Worm (Caenorhabditis elegans) whole organism, mixed stage, embryonic: Measurements from ENCODE around the gene bra-1.

Experiments used
- M03D4.4 ChIP-seq: sonication (generic microtip); optimal IDR thresholded peaks from 2 replicates; lab custom pipeline; 2017; ENCODE audit warnings: mild to moderate bottlenecking, missing genetic modification characterization, missing compliant biosample characterization
- bed-3 ChIP-seq: fragments of 200-800 bp; sonication (Bioruptor generic); optimal IDR thresholded peaks from 3 replicates; lab custom pipeline; 2018; ENCODE audit warnings: mild to moderate bottlenecking, missing genetic modification characterization, moderate library complexity, missing compliant biosample characterization
- blmp-1 ChIP-seq: fragments of 150-350 bp; optimal IDR thresholded peaks from 2 replicates; lab custom pipeline; 2014; ENCODE audit warnings: missing biosample characterization, missing genetic modification characterization
- ceh-39 ChIP-seq: fragments of 150-350 bp; optimal IDR thresholded peaks from 2 replicates; lab custom pipeline; 2014; ENCODE audit warnings: missing biosample characterization, missing genetic modification characterization
- ceh-83 ChIP-seq: fragments of 200-800 bp; sonication (Bioruptor generic); optimal IDR thresholded peaks from 2 replicates; lab custom pipeline; 2018; ENCODE audit warnings: mild to moderate bottlenecking, missing genetic modification characterization, missing compliant biosample characterization
- ces-1 ChIP-seq: fragments of 150-350 bp; optimal IDR thresholded peaks from 2 replicates; lab custom pipeline; 2014; ENCODE audit warnings: missing biosample characterization, missing genetic modification reagents, missing genetic modification characterization
- drap-1 ChIP-seq: fragments of 200-800 bp; sonication (Bioruptor generic); optimal IDR thresholded peaks from 3 replicates; lab custom pipeline; 2018; ENCODE audit warnings: mild to moderate bottlenecking, missing genetic modification characterization, missing compliant biosample characterization
- elt-3 ChIP-seq: fragments of 150-350 bp; optimal IDR thresholded peaks from 2 replicates; lab custom pipeline; 2014; ENCODE audit warnings: missing biosample characterization, missing genetic modification characterization
- flh-1 ChIP-seq: fragments of 200-800 bp; sonication (Bioruptor generic); optimal IDR thresholded peaks from 2 replicates; lab custom pipeline; 2018; ENCODE audit warnings: mild to moderate bottlenecking, missing genetic modification characterization, moderate library complexity, missing compliant biosample characterization
- hlh-1 ChIP-seq: fragments of 150-350 bp; optimal IDR thresholded peaks from 2 replicates; lab custom pipeline; 2014; ENCODE audit warnings: missing biosample characterization, missing genetic modification reagents, missing genetic modification characterization
- lin-13 ChIP-seq: fragments of 150-350 bp; optimal IDR thresholded peaks from 2 replicates; lab custom pipeline; 2014; ENCODE audit warnings: missing biosample characterization, missing genetic modification characterization
- lin-32 ChIP-seq: fragments of 200-800 bp; sonication (Bioruptor generic); optimal IDR thresholded peaks from 2 replicates; lab custom pipeline; 2018; ENCODE audit warnings: mild to moderate bottlenecking, missing genetic modification characterization, missing compliant biosample characterization
- mab-5 ChIP-seq: fragments of 150-350 bp; optimal IDR thresholded peaks from 2 replicates; lab custom pipeline; 2014; ENCODE audit warnings: missing biosample characterization, missing genetic modification characterization
- mep-1 ChIP-seq: fragments of 150-350 bp; optimal IDR thresholded peaks from 2 replicates; lab custom pipeline; 2017; ENCODE audit warnings: missing biosample characterization, missing genetic modification reagents, missing genetic modification characterization, inconsistent platforms
- nhr-12 ChIP-seq: fragments of 150-350 bp; optimal IDR thresholded peaks from 2 replicates; lab custom pipeline; 2014; ENCODE audit warnings: missing biosample characterization, missing genetic modification characterization
- nhr-2 ChIP-seq: fragments of 150-350 bp; optimal IDR thresholded peaks from 2 replicates; lab custom pipeline; 2014; ENCODE audit warnings: missing biosample characterization, missing genetic modification characterization
- nhr-237 ChIP-seq: fragments of 150-350 bp; optimal IDR thresholded peaks from 2 replicates; lab custom pipeline; 2014; ENCODE audit warnings: missing biosample characterization, missing genetic modification characterization
- nhr-28 ChIP-seq: fragments of 150-350 bp; optimal IDR thresholded peaks from 2 replicates; lab custom pipeline; 2014; ENCODE audit warnings: missing biosample characterization, missing genetic modification characterization
- nhr-76 ChIP-seq: sonication (generic microtip); optimal IDR thresholded peaks from 2 replicates; lab custom pipeline; 2017; ENCODE audit warnings: missing biosample characterization, missing genetic modification characterization
- snpc-4 ChIP-seq: fragments of 150-350 bp; optimal IDR thresholded peaks from 2 replicates; lab custom pipeline; 2014; ENCODE audit warnings: missing biosample characterization, missing genetic modification characterization
- unc-120 ChIP-seq: sonication (generic microtip); optimal IDR thresholded peaks from 2 replicates; lab custom pipeline; 2017; ENCODE audit warnings: missing genetic modification characterization, missing compliant biosample characterization; ENCODE audit not compliant: poor library complexity, severe bottlenecking
- unc-39 ChIP-seq: fragments of 150-350 bp; optimal IDR thresholded peaks from 2 replicates; lab custom pipeline; 2014; ENCODE audit warnings: missing biosample characterization, missing genetic modification characterization
- unc-62 ChIP-seq: fragments of 150-350 bp; optimal IDR thresholded peaks from 2 replicates; lab custom pipeline; 2014; ENCODE audit warnings: missing biosample characterization, missing genetic modification reagents, missing genetic modification characterization
- zip-8 ChIP-seq: fragments of 150-350 bp; optimal IDR thresholded peaks from 2 replicates; lab custom pipeline; 2014; ENCODE audit warnings: missing biosample characterization, missing genetic modification characterization

bra-1 gene

DNA sequence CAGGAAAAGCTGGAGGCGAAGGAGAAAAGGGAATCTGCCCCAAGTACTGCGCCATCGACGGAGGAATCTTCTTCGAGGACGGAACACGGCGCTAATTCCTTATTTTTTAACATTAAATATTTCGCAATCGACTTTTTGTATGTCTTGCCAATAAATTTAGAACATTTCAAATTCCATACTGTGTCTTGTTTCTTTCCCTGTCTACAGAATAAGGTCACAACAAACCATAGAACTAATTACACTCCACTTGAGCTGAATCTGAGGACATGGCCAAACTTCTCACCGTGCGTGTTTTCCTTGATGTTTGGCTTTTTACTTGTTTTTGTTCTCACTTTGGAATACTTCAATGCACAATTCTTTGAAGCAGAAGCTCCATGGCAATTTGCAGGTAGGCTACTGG is 5.9 kb upstream of the bra-1 start, which contains the start of gene F54B11.4:
TSS of gene F54B11.4 (plus strand) at position 301 of the 400 bp plus-strand sequence.
- no peak for TF ChIP-seq nhr-12

DNA sequence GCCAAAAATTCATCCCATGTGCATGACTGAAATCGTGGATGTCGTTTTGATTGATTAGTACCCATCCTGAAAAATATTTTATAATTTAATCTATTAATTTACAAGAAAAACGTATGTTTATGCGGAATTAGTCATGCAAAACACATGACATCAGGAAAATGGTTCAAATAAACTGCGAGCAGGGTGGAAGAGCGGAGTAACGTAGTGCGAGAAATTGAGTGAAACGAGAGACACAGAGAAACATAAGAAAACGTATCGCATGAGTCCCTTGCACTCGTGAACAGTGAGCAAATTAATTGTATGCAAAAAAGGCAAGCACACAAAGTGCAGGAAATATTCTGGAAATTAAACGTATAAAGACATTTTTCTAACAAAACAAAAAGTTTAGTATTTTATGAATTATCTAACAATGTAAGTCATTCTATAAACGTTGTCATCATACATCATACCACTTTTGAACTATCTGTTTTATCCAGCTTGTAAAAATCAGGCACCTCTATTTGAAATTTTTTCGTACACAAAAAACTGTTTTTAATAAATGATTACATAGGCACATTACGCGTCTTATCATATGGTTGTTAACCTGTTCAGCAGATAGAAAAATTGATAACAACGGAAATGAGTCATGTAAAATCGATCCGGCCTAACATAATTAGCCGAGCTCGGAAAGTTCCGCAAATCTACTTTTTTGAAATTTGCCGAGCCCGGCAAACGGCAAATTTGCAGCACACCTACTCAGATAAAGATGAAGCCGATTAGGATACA is 2.1 kb upstream of the bra-1 start, which contains the start of gene F54B11.5:
TSS of gene F54B11.5 (minus strand) at position 66 of the 765 bp plus-strand sequence.
- TF ChIP-seq unc-62 (peak; percentile 14), mep-1 (tag; lab: Kevin White, UChicago) (peak; percentile 33), elt-3 (tag; lab: Kevin White, UChicago) (no peak), lin-13 (tag; lab: Kevin White, UChicago) (peak; percentile 15), nhr-12 (no peak), ces-1 (peak; percentile 30)

DNA sequence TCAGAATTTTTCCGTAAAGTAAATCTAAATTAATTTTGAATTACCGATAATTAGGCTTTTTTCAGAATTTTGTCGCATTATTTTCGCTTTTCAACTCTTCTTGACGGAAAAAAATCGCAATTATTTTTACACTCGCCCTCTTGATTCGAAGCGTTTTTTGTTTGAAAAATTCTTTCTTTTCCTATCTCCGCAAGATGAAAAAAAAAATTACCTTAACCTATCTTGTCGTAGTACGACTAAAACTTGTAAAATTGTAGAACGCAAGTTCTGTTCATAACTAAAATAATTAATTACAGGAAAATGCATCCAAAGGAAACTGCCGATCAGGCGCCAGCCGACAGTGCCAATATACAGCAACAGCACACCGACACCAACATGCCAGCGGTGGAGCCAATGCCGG is 1.9 kb downstream of the bra-1 start, which contains the start of gene F54B11.7:
TSS of gene F54B11.7 (plus strand) at position 301 of the 400 bp plus-strand sequence.
- TF ChIP-seq M03D4.4 (tag; lab: Kevin White, UChicago) (no peak), zip-8 (tag; lab: Kevin White, UChicago) (no peak), nhr-237 (tag; lab: Kevin White, UChicago) (no peak), lin-32 (no peak), nhr-2 (tag; lab: Kevin White, UChicago) (no peak), hlh-1 (tag; lab: Kevin White, UChicago) (no peak), unc-62 (no peak), mep-1 (tag; lab: Kevin White, UChicago) (no peak), nhr-28 (tag; lab: Kevin White, UChicago) (no peak), drap-1 (GFP tag; lab: Kevin White, UChicago) (no peak)

DNA sequence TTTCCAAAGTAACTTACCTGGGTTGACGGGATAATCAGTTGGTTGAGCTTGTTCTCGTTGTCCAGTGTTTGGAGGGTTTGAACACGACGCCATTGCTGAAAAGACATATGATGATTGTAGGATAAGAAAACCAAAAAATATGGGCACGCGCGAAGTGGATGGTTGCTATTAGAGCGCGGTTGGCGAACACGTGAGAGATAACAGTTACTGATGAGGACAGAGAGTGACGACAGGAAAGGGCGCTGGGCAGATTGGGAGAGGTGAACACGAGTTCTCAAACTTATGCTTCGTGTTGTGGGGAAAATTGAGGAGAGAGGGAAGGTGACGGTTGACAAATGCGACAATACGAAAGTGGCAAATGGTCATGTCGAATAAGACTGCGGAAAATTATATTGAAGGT is 5.6 kb downstream of the bra-1 start, which contains the start of gene F54B11.8:
TSS of gene F54B11.8 (minus strand) at position 101 of the 400 bp plus-strand sequence.
- no peak for TF ChIP-seq mab-5 (tag; lab: Kevin White, UChicago)
- TF ChIP-seq bed-3: no peak
- TF ChIP-seq ceh-83 (GFP tag; lab: Kevin White, UChicago): no peak
- no peak for TF ChIP-seq zip-8 (tag; lab: Kevin White, UChicago)
- TF ChIP-seq nhr-237 (tag; lab: Kevin White, UChicago): no peak
- no peak for TF ChIP-seq nhr-12
- TF ChIP-seq unc-120: no peak
- no peak for TF ChIP-seq unc-62
- no peak for TF ChIP-seq drap-1 (GFP tag; lab: Kevin White, UChicago)
- no peak for TF ChIP-seq M03D4.4 (tag; lab: Kevin White, UChicago)
- TF ChIP-seq mep-1 (tag; lab: Kevin White, UChicago): no peak

DNA sequence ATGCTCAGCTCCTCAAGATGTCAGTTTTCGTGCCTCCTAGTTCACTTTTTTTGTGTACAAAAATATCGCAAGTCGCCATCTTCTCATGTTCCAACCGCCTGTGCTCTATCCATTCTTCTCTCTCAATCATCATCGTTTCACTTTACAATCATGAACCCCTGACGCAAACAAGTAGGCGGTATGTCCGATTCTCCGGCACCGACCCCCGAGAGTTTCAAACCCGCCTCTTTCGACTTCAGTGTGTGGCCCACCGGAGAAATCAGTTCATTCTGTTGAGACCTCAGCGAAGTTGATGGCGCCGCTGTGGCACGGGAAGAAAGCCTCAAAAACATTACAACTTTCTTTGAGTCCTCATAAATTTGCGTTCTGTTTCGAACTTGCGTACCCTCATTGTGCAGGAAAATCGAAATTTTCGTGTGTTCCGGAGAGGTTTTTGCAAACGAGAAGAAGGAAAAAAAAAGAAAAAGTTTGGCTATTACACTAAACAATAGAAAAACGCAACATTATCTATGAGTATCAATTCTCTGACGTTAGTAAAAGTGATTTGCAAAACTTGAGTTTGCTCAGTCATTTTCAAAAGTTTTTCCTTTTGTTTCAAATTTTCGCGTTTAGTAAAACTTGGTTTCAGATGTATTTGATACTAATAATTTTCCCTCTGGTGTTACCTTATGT is 6.8 kb downstream of the bra-1 start, which contains the start of gene F54B11.9:
TSS of gene F54B11.9 (plus strand) at position 622 of the 672 bp plus-strand sequence.
- no peak for TF ChIP-seq ceh-83 (GFP tag; lab: Kevin White, UChicago)
- peak; percentile 27 for TF ChIP-seq hlh-1 (tag; lab: Kevin White, UChicago)

DNA sequence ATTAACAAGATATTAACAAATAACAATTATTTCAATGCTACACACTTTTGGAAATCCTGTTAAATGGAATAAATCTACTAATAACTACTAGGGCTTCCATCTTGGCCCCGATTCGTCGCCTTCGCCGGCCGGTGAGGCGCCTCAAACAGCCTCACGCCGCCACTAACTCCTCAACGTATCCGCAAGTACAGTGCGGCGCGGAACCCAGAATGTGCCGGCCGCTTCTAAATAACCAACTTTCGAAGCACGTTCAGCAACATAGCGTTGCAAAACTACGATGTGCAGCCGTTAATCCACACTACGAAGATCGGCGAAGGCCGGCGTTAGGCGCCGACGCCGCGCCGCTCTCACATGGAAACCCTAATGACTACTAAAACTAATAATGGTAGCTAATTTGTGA is 7.6 kb downstream of the bra-1 start:
- TF ChIP-seq unc-39 (tag; lab: Kevin White, UChicago) (no peak), blmp-1 (tag; lab: Kevin White, UChicago) (no peak), nhr-76 (tag; lab: Kevin White, UChicago) (no peak), snpc-4 (tag; lab: Kevin White, UChicago) (no peak), elt-3 (tag; lab: Kevin White, UChicago) (no peak), flh-1 (GFP tag; lab: Kevin White, UChicago) (no peak), hlh-1 (tag; lab: Kevin White, UChicago) (no peak), M03D4.4 (tag; lab: Kevin White, UChicago) (no peak), ceh-39 (no peak), bed-3 (no peak)

DNA sequence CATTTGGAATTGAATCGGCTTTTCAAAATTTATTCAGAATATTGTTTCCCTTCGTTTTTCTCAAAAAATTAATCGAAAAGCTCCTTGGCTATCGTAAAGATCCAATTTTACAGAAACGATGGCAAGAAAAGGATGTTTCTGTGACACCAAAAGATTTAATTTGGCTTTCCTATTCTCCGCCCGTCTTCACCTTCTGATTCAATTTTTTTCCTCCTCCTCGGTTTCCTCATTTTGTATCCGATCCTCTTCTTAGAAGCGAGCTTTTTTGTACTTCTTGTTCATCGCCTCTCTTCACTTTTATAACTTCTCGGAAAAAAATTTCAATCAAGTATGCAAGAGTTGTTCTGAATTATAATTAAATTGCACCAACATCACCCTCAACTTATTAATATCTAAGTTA is 11.8 kb downstream of the bra-1 start:
- TF ChIP-seq ces-1 (peak; percentile 48), nhr-28 (tag; lab: Kevin White, UChicago) (no peak)
